Worm (Caenorhabditis elegans) whole organism, young adult: ENCODE measurements around the gene F43E2.1.
"Not testable (repeated sequence)": the region's sequence is repeated elsewhere in the genome, so short reads cannot be mapped to it uniquely, and the experiment has no call there.

Source experiments
- F37B4.10 ChIP-seq: fragments of 200-800 bp; sonication (Bioruptor generic); IDR thresholded peaks from 2 replicates; pipeline ENCODE4 v1.3.6; 2022; ENCODE audit warnings: missing genetic modification characterization, missing compliant biosample characterization
- Y53F4B.3 ChIP-seq: fragments of 200-800 bp; sonication (Bioruptor generic); IDR thresholded peaks from 2 replicates; pipeline ENCODE4 v1.3.6; 2022; ENCODE audit warnings: missing genetic modification reagents, missing genetic modification characterization, missing compliant biosample characterization
- ceh-27 ChIP-seq: fragments of 200-800 bp; sonication (Bioruptor generic); optimal IDR thresholded peaks from 2 replicates; lab custom pipeline; 2018; ENCODE audit warnings: mild to moderate bottlenecking, missing genetic modification characterization, moderate library complexity, missing compliant biosample characterization
- repo-1 ChIP-seq: sonication (generic microtip); optimal IDR thresholded peaks from 2 replicates; lab custom pipeline; 2017; ENCODE audit warnings: mild to moderate bottlenecking, missing genetic modification characterization, missing compliant biosample characterization
- ztf-25 ChIP-seq: fragments of 200-800 bp; sonication (Bioruptor generic); IDR thresholded peaks from 2 replicates; pipeline ENCODE4 v1.3.6; 2022; ENCODE audit warnings: missing genetic modification reagents, missing genetic modification characterization, missing compliant biosample characterization

DNA sequence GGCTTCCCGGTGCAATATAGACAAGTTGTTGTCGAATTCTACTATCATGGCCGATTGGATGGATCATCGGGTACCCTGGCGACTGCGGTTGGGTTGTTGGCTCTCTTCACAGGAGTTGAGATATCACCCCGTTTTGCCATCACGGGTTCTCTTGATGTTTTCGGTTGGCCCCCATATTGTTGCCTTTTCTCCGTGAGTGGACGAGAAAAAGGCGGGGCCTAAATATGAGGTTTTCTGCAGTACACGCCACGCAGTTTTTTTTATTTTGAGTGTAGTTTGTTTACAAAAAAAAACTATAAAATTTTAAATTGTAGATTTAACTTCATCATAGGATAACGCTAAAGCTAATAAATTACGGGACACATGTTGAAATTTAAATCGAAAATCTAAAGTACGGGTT lies 2.7 kb upstream of the F43E2.1 start:
- TF ChIP-seq Y53F4B.3; ceh-27 (GFP tag; lab: Kevin White, UChicago); ztf-25 (GFP tag; lab: Robert Waterston, UW); F37B4.10; repo-1: not testable (repeated sequence)
